Fruit fly (Drosophila melanogaster) whole organism, embryonic: Measurements from ENCODE around the gene MED14.

Source experiments
- ATbp ChIP-seq: fragments of 200-800 bp; sonication (Bioruptor generic); optimal IDR thresholded peaks from 2 replicates; lab custom pipeline; 2017; ENCODE audit warnings: missing biosample characterization, mild to moderate bottlenecking, missing genetic modification characterization, missing genetic modification reagents
- Ada2b ChIP-seq: fragments of 200-800 bp; sonication (Bioruptor generic); IDR thresholded peaks from 2 replicates; pipeline ENCODE4 v1.3.6; 2022; ENCODE audit warnings: missing biosample characterization, missing genetic modification characterization
- Adf1 ChIP-seq: fragments of 200-800 bp; sonication (Bioruptor generic); IDR thresholded peaks from 2 replicates; pipeline ENCODE4 v1.3.6; 2022; ENCODE audit warnings: missing biosample characterization, missing genetic modification characterization
- Atf6 ChIP-seq: fragments of 200-800 bp; sonication (Bioruptor generic); IDR thresholded peaks from 2 replicates; pipeline ENCODE4 v1.3.6; 2022; ENCODE audit warnings: missing biosample characterization, missing genetic modification characterization
- B-H1 ChIP-seq: fragments of 200-800 bp; sonication (Bioruptor generic); IDR thresholded peaks from 3 replicates; pipeline ENCODE4 v1.3.6; 2022; ENCODE audit warnings: missing biosample characterization, missing genetic modification characterization
- CG10979 ChIP-seq: fragments of 200-800 bp; sonication (Bioruptor generic); optimal IDR thresholded peaks from 2 replicates; lab custom pipeline; 2018; ENCODE audit warnings: missing biosample characterization, mild to moderate bottlenecking, missing genetic modification characterization, moderate library complexity
- CG11504 ChIP-seq: fragments of 200-800 bp; sonication (Bioruptor generic); optimal IDR thresholded peaks from 3 replicates; lab custom pipeline; 2019; ENCODE audit warnings: missing biosample characterization, mild to moderate bottlenecking, missing genetic modification characterization, moderate library complexity
- CG11560 ChIP-seq: fragments of 200-800 bp; sonication (Bioruptor generic); IDR thresholded peaks from 3 replicates; pipeline ENCODE4 v1.3.6; 2022; ENCODE audit warnings: missing biosample characterization, missing genetic modification characterization
- CG11696 ChIP-seq: fragments of 200-800 bp; sonication (Bioruptor generic); IDR thresholded peaks from 2 replicates; pipeline ENCODE4 v1.3.6; 2022; ENCODE audit warnings: missing biosample characterization, missing genetic modification characterization
- CG14050 ChIP-seq: fragments of 200-800 bp; sonication (Bioruptor generic); IDR thresholded peaks from 3 replicates; pipeline ENCODE4 v1.3.6; 2022; ENCODE audit warnings: missing biosample characterization, missing genetic modification characterization
- CG1529 ChIP-seq: fragments of 200-800 bp; sonication (Bioruptor generic); optimal IDR thresholded peaks from 3 replicates; lab custom pipeline; 2018; ENCODE audit warnings: missing biosample characterization, missing genetic modification characterization
- CG17361 ChIP-seq: fragments of 200-800 bp; sonication (Bioruptor generic); IDR thresholded peaks from 3 replicates; pipeline ENCODE4 v1.3.6; 2022; ENCODE audit warnings: missing biosample characterization, missing genetic modification characterization
- CG18476 ChIP-seq: fragments of 200-800 bp; sonication (Bioruptor generic); optimal IDR thresholded peaks from 2 replicates; lab custom pipeline; 2016; ENCODE audit warnings: missing biosample characterization, mild to moderate bottlenecking, missing genetic modification characterization
- CG2202 ChIP-seq: fragments of 200-800 bp; sonication (Bioruptor generic); optimal IDR thresholded peaks from 2 replicates; lab custom pipeline; 2018; ENCODE audit warnings: missing biosample characterization, mild to moderate bottlenecking, missing genetic modification characterization
- CG2678 ChIP-seq: fragments of 200-800 bp; sonication (Bioruptor generic); optimal IDR thresholded peaks from 3 replicates; lab custom pipeline; 2019; ENCODE audit warnings: missing biosample characterization, mild to moderate bottlenecking, missing genetic modification characterization, moderate library complexity
- CG31224 ChIP-seq: fragments of 200-800 bp; sonication (Bioruptor generic); IDR thresholded peaks from 2 replicates; pipeline ENCODE4 v1.3.6; 2022; ENCODE audit warnings: missing biosample characterization, missing genetic modification characterization
- CG4282 ChIP-seq: fragments of 200-800 bp; sonication (Bioruptor generic); optimal IDR thresholded peaks from 2 replicates; lab custom pipeline; 2016; ENCODE audit warnings: missing biosample characterization, missing genetic modification characterization
- CG4360 ChIP-seq: fragments of 200-800 bp; sonication (Bioruptor generic); IDR thresholded peaks from 2 replicates; pipeline ENCODE4 v1.3.6; 2022; ENCODE audit warnings: missing biosample characterization, missing genetic modification characterization
- CG6689 ChIP-seq: fragments of 200-800 bp; sonication (Bioruptor generic); IDR thresholded peaks from 2 replicates; pipeline ENCODE4 v1.3.6; 2022; ENCODE audit warnings: missing biosample characterization, missing genetic modification characterization
- CG8089 ChIP-seq: fragments of 200-800 bp; sonication (Bioruptor generic); optimal IDR thresholded peaks from 3 replicates; lab custom pipeline; 2016; ENCODE audit warnings: missing biosample characterization, missing genetic modification characterization
- CG9437 ChIP-seq: fragments of 200-800 bp; sonication (Bioruptor generic); optimal IDR thresholded peaks from 2 replicates; lab custom pipeline; 2018; ENCODE audit warnings: missing biosample characterization, mild to moderate bottlenecking, missing genetic modification characterization
- Dek ChIP-seq: fragments of 200-800 bp; sonication (Bioruptor generic); optimal IDR thresholded peaks from 3 replicates; lab custom pipeline; 2019; ENCODE audit warnings: missing biosample characterization, mild to moderate bottlenecking, missing genetic modification characterization, moderate library complexity
- Dfd ChIP-seq, 2 experiments: fragments of >200 bp; optimal IDR thresholded peaks; 2 replicates each; lab custom pipeline; 2017; ENCODE audit warnings: missing biosample characterization in 2 of 2, missing genetic modification characterization in 2 of 2
- H2.0 ChIP-seq: fragments of 200-800 bp; sonication (Bioruptor generic); IDR thresholded peaks from 2 replicates; pipeline ENCODE4 v1.3.6; 2022; ENCODE audit warnings: missing biosample characterization, missing genetic modification characterization
- HmgZ ChIP-seq: fragments of 200-800 bp; sonication (Bioruptor generic); optimal IDR thresholded peaks from 2 replicates; lab custom pipeline; 2018; ENCODE audit warnings: missing biosample characterization, mild to moderate bottlenecking, missing genetic modification characterization
- Kr ChIP-seq: fragments of 200-800 bp; sonication (Bioruptor generic); optimal IDR thresholded peaks from 2 replicates; lab custom pipeline; 2017; ENCODE audit warnings: missing biosample characterization, mild to moderate bottlenecking, missing genetic modification characterization
- Mes4 ChIP-seq: fragments of 200-800 bp; sonication (Bioruptor generic); optimal IDR thresholded peaks from 2 replicates; lab custom pipeline; 2016; ENCODE audit warnings: missing biosample characterization, missing genetic modification characterization
- Nf-YA ChIP-seq: fragments of 200-800 bp; sonication (Bioruptor generic); IDR thresholded peaks from 2 replicates; pipeline ENCODE4 v1.3.6; 2022; ENCODE audit warnings: missing biosample characterization, missing genetic modification characterization
- Nf-YC ChIP-seq: fragments of 200-800 bp; optimal IDR thresholded peaks from 3 replicates; lab custom pipeline; 2019; ENCODE audit warnings: missing biosample characterization, mild to moderate bottlenecking, missing genetic modification characterization, moderate library complexity
- Optix ChIP-seq: fragments of 200-800 bp; sonication (Bioruptor generic); IDR thresholded peaks from 3 replicates; pipeline ENCODE4 v1.3.6; 2022; ENCODE audit warnings: missing biosample characterization, missing genetic modification characterization
- Sox102F ChIP-seq: fragments of 200-800 bp; sonication (Bioruptor generic); optimal IDR thresholded peaks from 2 replicates; lab custom pipeline; 2018; ENCODE audit warnings: missing biosample characterization, mild to moderate bottlenecking, missing genetic modification characterization, moderate library complexity
- Ssrp ChIP-seq: fragments of 200-800 bp; sonication (Bioruptor generic); optimal IDR thresholded peaks from 2 replicates; lab custom pipeline; 2018; ENCODE audit warnings: missing biosample characterization, mild to moderate bottlenecking, missing genetic modification characterization, moderate library complexity
- Trl ChIP-seq, 3 experiments: fragments of >200 bp in 2 of 3; fragments of 200-800 bp in 1 of 3; sonication (Bioruptor generic) in 1 of 3; optimal IDR thresholded peaks; 2 replicates in 1 of 3; 3 replicates in 2 of 3; lab custom pipeline; 2016 to 2017; ENCODE audit warnings: missing biosample characterization in 1 of 3, missing genetic modification characterization in 1 of 3
- ac ChIP-seq: fragments of 200-800 bp; sonication (Bioruptor generic); optimal IDR thresholded peaks from 3 replicates; lab custom pipeline; 2017; ENCODE audit warnings: missing biosample characterization, mild to moderate bottlenecking, missing genetic modification characterization
- croc ChIP-seq: fragments of 200-800 bp; sonication (Bioruptor generic); conservative IDR thresholded peaks from 3 replicates; pipeline ENCODE4 v1.3.6; 2022; ENCODE audit warnings: missing biosample characterization, missing genetic modification characterization
- exex ChIP-seq: fragments of 200-800 bp; sonication (Bioruptor generic); optimal IDR thresholded peaks from 4 replicates; lab custom pipeline; 2018; ENCODE audit warnings: missing biosample characterization, mild to moderate bottlenecking, missing genetic modification characterization, moderate library complexity
- gcm ChIP-seq: fragments of 200-800 bp; sonication (Bioruptor generic); optimal IDR thresholded peaks from 2 replicates; lab custom pipeline; 2019; ENCODE audit warnings: missing biosample characterization, mild to moderate bottlenecking, missing genetic modification characterization, moderate library complexity
- lilli ChIP-seq: fragments of 200-800 bp; sonication (Bioruptor generic); optimal IDR thresholded peaks from 3 replicates; lab custom pipeline; 2016; ENCODE audit warnings: missing biosample characterization, missing genetic modification characterization
- mam ChIP-seq: fragments of 200-800 bp; sonication (Bioruptor generic); optimal IDR thresholded peaks from 3 replicates; lab custom pipeline; 2016; ENCODE audit warnings: missing biosample characterization, missing genetic modification characterization
- mirr ChIP-seq: fragments of 200-800 bp; sonication (Bioruptor generic); optimal IDR thresholded peaks from 3 replicates; lab custom pipeline; 2018; ENCODE audit warnings: missing biosample characterization, mild to moderate bottlenecking, missing genetic modification characterization
- nerfin-2 ChIP-seq: fragments of 200-800 bp; sonication (Bioruptor generic); IDR thresholded peaks from 2 replicates; pipeline ENCODE4 v1.3.6; 2022; ENCODE audit warnings: missing biosample characterization, missing genetic modification characterization; ENCODE audit not compliant: partially characterized antibody
- prd ChIP-seq, 3 experiments: fragments of >200 bp in 2 of 3; fragments of 200-800 bp in 1 of 3; sonication (Bioruptor generic) in 1 of 3; optimal IDR thresholded peaks in 2 of 3; IDR thresholded peaks in 1 of 3; 2 replicates in 2 of 3; 3 replicates in 1 of 3; pipeline versions ENCODE4 v1.3.6 to Lab custom; 2017 to 2022; ENCODE audit warnings: missing biosample characterization in 1 of 3, missing genetic modification characterization in 1 of 3
- pzg ChIP-seq: fragments of 200-800 bp; sonication (Bioruptor generic); optimal IDR thresholded peaks from 3 replicates; lab custom pipeline; 2018; ENCODE audit warnings: missing biosample characterization, mild to moderate bottlenecking, missing genetic modification characterization, moderate library complexity
- ranshi ChIP-seq: fragments of 200-800 bp; sonication (Bioruptor generic); IDR thresholded peaks from 2 replicates; pipeline ENCODE4 v1.3.6; 2022; ENCODE audit warnings: missing biosample characterization, missing genetic modification characterization
- slp2 ChIP-seq: fragments of 200-800 bp; sonication (Bioruptor generic); optimal IDR thresholded peaks from 2 replicates; lab custom pipeline; 2016; ENCODE audit warnings: missing biosample characterization, missing genetic modification characterization
- sob ChIP-seq: fragments of 200-800 bp; sonication (Bioruptor generic); IDR thresholded peaks from 2 replicates; pipeline ENCODE4 v1.3.6; 2022; ENCODE audit warnings: missing biosample characterization, missing genetic modification characterization
- stwl ChIP-seq: fragments of 200-800 bp; sonication (Bioruptor generic); optimal IDR thresholded peaks from 3 replicates; lab custom pipeline; 2018; ENCODE audit warnings: missing biosample characterization, mild to moderate bottlenecking, missing genetic modification characterization, moderate library complexity
- tap ChIP-seq: fragments of 200-800 bp; optimal IDR thresholded peaks from 3 replicates; lab custom pipeline; 2019; ENCODE audit warnings: missing biosample characterization, mild to moderate bottlenecking, missing genetic modification characterization, moderate library complexity
- tup ChIP-seq: fragments of 200-800 bp; sonication (Bioruptor generic); optimal IDR thresholded peaks from 2 replicates; lab custom pipeline; 2016; ENCODE audit warnings: missing biosample characterization, mild to moderate bottlenecking, missing genetic modification characterization, moderate library complexity
- usp ChIP-seq: fragments of >200 bp; optimal IDR thresholded peaks from 2 replicates; lab custom pipeline; 2017; ENCODE audit warnings: missing biosample characterization, missing genetic modification characterization

The MED14 gene

dm6 chr3L:639460-640103 is 46.5 kb downstream of the MED14 start (continued):
- TF ChIP-seq mam (GFP tag; lab: Kevin White, UChicago) = no peak
- no peak for TF ChIP-seq H2.0 (GFP tag; lab: Robert Waterston, UW)
- no peak for TF ChIP-seq Kr (GFP tag; lab: Kevin White, UChicago)
- TF ChIP-seq CG17361 (GFP tag; lab: Robert Waterston, UW) = no peak
- TF ChIP-seq CG18476 (GFP tag; lab: Kevin White, UChicago) = no peak
- TF ChIP-seq usp (GFP tag; lab: Kevin White, UChicago) = no peak
- no peak for TF ChIP-seq prd (optimal IDR thresholded peaks at IDR 0.05; lab: Kevin White, UChicago)
- no peak for TF ChIP-seq prd (GFP tag; IDR thresholded peaks at IDR 0.05; lab: Robert Waterston, UW)
- TF ChIP-seq Optix = no peak
- TF ChIP-seq CG11504 (tag; lab: Kevin White, UChicago) = no peak
- TF ChIP-seq CG10979 (tag; lab: Kevin White, UChicago) = no peak
- no peak for TF ChIP-seq exex
- no peak for TF ChIP-seq CG11560
- no peak for TF ChIP-seq CG11696 (GFP tag; lab: Robert Waterston, UW)
- no peak for TF ChIP-seq CG4360 (GFP tag; lab: Robert Waterston, UW)
- TF ChIP-seq Ada2b (GFP tag; lab: Robert Waterston, UW) = no peak
- TF ChIP-seq ranshi = peak; percentile 14; the same call in 1 of the 2 replicates
- TF ChIP-seq CG2678 (tag; lab: Kevin White, UChicago) = no peak
- no peak for TF ChIP-seq CG9437 (GFP tag; lab: Kevin White, UChicago)
- no peak for TF ChIP-seq CG6689 (GFP tag; lab: Robert Waterston, UW)
- peak; percentile 3 for TF ChIP-seq HmgZ
- TF ChIP-seq Ssrp (tag; lab: Kevin White, UChicago) = no peak
- TF ChIP-seq Nf-YA = no peak
- no peak for TF ChIP-seq Mes4 (GFP tag; lab: Kevin White, UChicago)
- TF ChIP-seq nerfin-2 = no peak
- no peak for TF ChIP-seq Sox102F (GFP tag; lab: Kevin White, UChicago)
- no peak for TF ChIP-seq CG14050
- TF ChIP-seq slp2 (GFP tag; lab: Kevin White, UChicago) = no peak
- peak; percentile 15 for TF ChIP-seq mirr
- peak; percentile 70 for TF ChIP-seq Nf-YC (tag; lab: Kevin White, UChicago)
- no peak for TF ChIP-seq CG31224 (GFP tag; lab: Robert Waterston, UW)
- TF ChIP-seq CG2202 (tag; lab: Kevin White, UChicago) = no peak
- no peak for TF ChIP-seq Dek (tag; lab: Kevin White, UChicago)
- TF ChIP-seq tap = no peak
- TF ChIP-seq lilli (GFP tag; lab: Kevin White, UChicago) = peak; percentile 49
- TF ChIP-seq croc (GFP tag; lab: Robert Waterston, UW) = no peak
- no peak for TF ChIP-seq stwl (tag; lab: Kevin White, UChicago)
- TF ChIP-seq ATbp = no peak
- TF ChIP-seq pzg (GFP tag; lab: Kevin White, UChicago) = no peak
- no peak for TF ChIP-seq sob (GFP tag; lab: Robert Waterston, UW)
- no peak for TF ChIP-seq gcm (GFP tag; lab: Kevin White, UChicago)
- no peak for TF ChIP-seq Atf6 (GFP tag; lab: Robert Waterston, UW)
- TF ChIP-seq CG1529 (GFP tag; lab: Kevin White, UChicago) = peak; percentile 97
- TF ChIP-seq Trl (optimal IDR thresholded peaks at IDR 0.05; lab: Kevin White, UChicago) = no peak
- TF ChIP-seq Trl (GFP tag; optimal IDR thresholded peaks at IDR 0.05; lab: Kevin White, UChicago) = peak; percentile 9
- TF ChIP-seq Adf1 (GFP tag; lab: Robert Waterston, UW) = peak; percentile 97
- peak; percentile 21 for TF ChIP-seq CG4282
- no peak for TF ChIP-seq ac (GFP tag; lab: Kevin White, UChicago)
- no peak for TF ChIP-seq tup (GFP tag; lab: Kevin White, UChicago)
- no peak for TF ChIP-seq CG8089 (GFP tag; lab: Kevin White, UChicago)
- no peak for TF ChIP-seq B-H1
- TF ChIP-seq Dfd (GFP tag; optimal IDR thresholded peaks at IDR 0.05; lab: Kevin White, UChicago) = no peak
